Worm (Caenorhabditis elegans) whole organism, young adult: Measurements from ENCODE around the gene nmgp-1.

ENCODE experiments used
- B0035.1 ChIP-seq: sonication (generic microtip); optimal IDR thresholded peaks from 2 replicates; lab custom pipeline; 2016; ENCODE audit warnings: missing genetic modification characterization, mild to moderate bottlenecking, missing compliant biosample characterization, missing genotype, missing genetic modification reagents
- B0336.3 ChIP-seq: fragments of 200-800 bp; sonication (Bioruptor generic); IDR thresholded peaks from 2 replicates; pipeline ENCODE4 v1.3.6; 2022; ENCODE audit warnings: missing genetic modification characterization, missing compliant biosample characterization
- C17E4.6 ChIP-seq: fragments of 200-800 bp; sonication (Bioruptor generic); IDR thresholded peaks from 2 replicates; pipeline ENCODE4 v1.3.6; 2022; ENCODE audit warnings: missing genetic modification reagents, missing genetic modification characterization, missing compliant biosample characterization
- D2030.7 ChIP-seq: fragments of 200-800 bp; sonication (Bioruptor generic); IDR thresholded peaks from 2 replicates; pipeline ENCODE4 v1.3.6; 2022; ENCODE audit warnings: missing genetic modification reagents, missing genetic modification characterization, missing compliant biosample characterization
- F22D6.2 ChIP-seq: sonication (generic microtip); optimal IDR thresholded peaks from 2 replicates; lab custom pipeline; 2016; ENCODE audit warnings: mild to moderate bottlenecking, missing genetic modification characterization, missing compliant biosample characterization
- F23B12.7 ChIP-seq: sonication (generic microtip); optimal IDR thresholded peaks from 2 replicates; lab custom pipeline; 2017; ENCODE audit warnings: missing genetic modification characterization, mild to moderate bottlenecking, missing compliant biosample characterization, antibody characterized with exemption, moderate library complexity; ENCODE audit not compliant: insufficient read depth
- F33H1.4 ChIP-seq: fragments of 200-800 bp; sonication (Bioruptor generic); IDR thresholded peaks from 2 replicates; pipeline ENCODE4 v1.3.6; 2022; ENCODE audit warnings: missing genetic modification reagents, missing genetic modification characterization, missing compliant biosample characterization
- F52B5.7 ChIP-seq: sonication (generic microtip); optimal IDR thresholded peaks from 2 replicates; lab custom pipeline; 2016; ENCODE audit warnings: mild to moderate bottlenecking, missing genetic modification characterization, missing compliant biosample characterization
- F55B11.4 ChIP-seq: sonication (generic microtip); optimal IDR thresholded peaks from 2 replicates; lab custom pipeline; 2016; ENCODE audit warnings: missing compliant biosample characterization, missing genetic modification characterization, borderline replicate concordance; ENCODE audit not compliant: insufficient read depth
- K11D2.4 ChIP-seq: fragments of 200-800 bp; sonication (Bioruptor generic); IDR thresholded peaks from 2 replicates; pipeline ENCODE4 v1.3.6; 2022; ENCODE audit warnings: missing genetic modification reagents, missing genetic modification characterization, missing compliant biosample characterization
- T26A5.8 ChIP-seq: sonication (generic microtip); optimal IDR thresholded peaks from 2 replicates; lab custom pipeline; 2016; ENCODE audit warnings: missing genetic modification characterization, missing compliant biosample characterization
- Y56A3A.18 ChIP-seq: fragments of 200-800 bp; sonication (Bioruptor generic); IDR thresholded peaks from 2 replicates; pipeline ENCODE4 v1.3.6; 2022; ENCODE audit warnings: missing genetic modification reagents, missing genetic modification characterization, missing compliant biosample characterization
- Y79H2A.3 ChIP-seq: fragments of 200-800 bp; sonication (Bioruptor generic); conservative IDR thresholded peaks from 2 replicates; pipeline ENCODE4 v1.3.6; 2022; ENCODE audit warnings: missing genetic modification reagents, missing genetic modification characterization, missing compliant biosample characterization
- ZK185.1 ChIP-seq: sonication (generic microtip); optimal IDR thresholded peaks from 2 replicates; lab custom pipeline; 2016; ENCODE audit warnings: mild to moderate bottlenecking, missing genetic modification characterization, missing compliant biosample characterization; ENCODE audit not compliant: poor library complexity, severe bottlenecking
- akir-1 ChIP-seq: fragments of 200-800 bp; sonication (Bioruptor generic); optimal IDR thresholded peaks from 2 replicates; lab custom pipeline; 2018; ENCODE audit warnings: mild to moderate bottlenecking, missing genetic modification characterization, moderate library complexity, missing compliant biosample characterization
- aptf-2 ChIP-seq: fragments of 200-800 bp; sonication (Bioruptor generic); conservative IDR thresholded peaks from 2 replicates; pipeline ENCODE4 v1.3.6; 2022; ENCODE audit warnings: missing genetic modification reagents, missing genetic modification characterization, missing compliant biosample characterization
- aptf-3 ChIP-seq: fragments of 200-800 bp; sonication (Bioruptor generic); IDR thresholded peaks from 2 replicates; pipeline ENCODE4 v1.3.6; 2022; ENCODE audit warnings: missing genetic modification characterization, missing compliant biosample characterization
- attf-3 ChIP-seq: fragments of 200-800 bp; sonication (Bioruptor generic); conservative IDR thresholded peaks from 2 replicates; pipeline ENCODE4 v1.3.6; 2022; ENCODE audit warnings: missing genetic modification reagents, missing genetic modification characterization, missing compliant biosample characterization
- bed-1 ChIP-seq: fragments of 200-800 bp; sonication (Bioruptor generic); IDR thresholded peaks from 2 replicates; pipeline ENCODE4 v1.3.6; 2022; ENCODE audit warnings: missing genetic modification reagents, missing genetic modification characterization, missing compliant biosample characterization
- ccch-3 ChIP-seq: fragments of 200-800 bp; sonication (Bioruptor generic); optimal IDR thresholded peaks from 2 replicates; lab custom pipeline; 2018; ENCODE audit warnings: mild to moderate bottlenecking, missing genetic modification characterization, missing compliant biosample characterization
- cebp-1 ChIP-seq, 2 experiments: fragments of 200-800 bp in 1 of 2; sonication (Bioruptor generic) in 1 of 2; sonication (generic microtip) in 1 of 2; IDR thresholded peaks in 1 of 2; optimal IDR thresholded peaks in 1 of 2; 2 replicates each; pipeline versions ENCODE4 v1.3.6 to Lab custom; 2017 to 2022; ENCODE audit warnings: missing compliant biosample characterization in 2 of 2, missing genetic modification characterization in 2 of 2, mild to moderate bottlenecking in 1 of 2, missing genetic modification reagents in 1 of 2, moderate library complexity in 1 of 2
- cebp-2 ChIP-seq: fragments of 200-800 bp; sonication (Bioruptor generic); IDR thresholded peaks from 2 replicates; pipeline ENCODE4 v1.3.6; 2022; ENCODE audit warnings: missing genetic modification characterization, missing compliant biosample characterization
- egl-18 ChIP-seq: fragments of 200-800 bp; sonication (Bioruptor generic); IDR thresholded peaks from 2 replicates; pipeline ENCODE4 v1.3.6; 2022; ENCODE audit warnings: missing genetic modification reagents, missing genetic modification characterization, missing compliant biosample characterization
- egl-44 ChIP-seq: fragments of 200-800 bp; sonication (Bioruptor generic); IDR thresholded peaks from 2 replicates; pipeline ENCODE4 v1.3.6; 2022; ENCODE audit warnings: missing genetic modification reagents, missing genetic modification characterization, missing compliant biosample characterization
- fkh-3 ChIP-seq: sonication (generic microtip); optimal IDR thresholded peaks from 2 replicates; lab custom pipeline; 2016; ENCODE audit warnings: mild to moderate bottlenecking, missing genetic modification characterization, missing compliant biosample characterization
- hlh-12 ChIP-seq: sonication (generic microtip); optimal IDR thresholded peaks from 2 replicates; lab custom pipeline; 2016; ENCODE audit warnings: missing genetic modification characterization, missing compliant biosample characterization
- hmg-20 ChIP-seq: fragments of 200-800 bp; sonication (Bioruptor generic); IDR thresholded peaks from 2 replicates; pipeline ENCODE4 v1.3.6; 2022; ENCODE audit warnings: missing genetic modification reagents, missing genetic modification characterization, missing compliant biosample characterization
- lin-40 ChIP-seq: sonication (generic microtip); optimal IDR thresholded peaks from 2 replicates; lab custom pipeline; 2016; ENCODE audit warnings: missing genetic modification characterization, mild to moderate bottlenecking, missing compliant biosample characterization, missing genotype, missing genetic modification reagents
- lsl-1 ChIP-seq: fragments of 200-800 bp; sonication (Bioruptor generic); optimal IDR thresholded peaks from 2 replicates; lab custom pipeline; 2018; ENCODE audit warnings: mild to moderate bottlenecking, missing genetic modification characterization, moderate library complexity, missing compliant biosample characterization
- mes-4 ChIP-seq: sonication (generic microtip); optimal IDR thresholded peaks from 2 replicates; lab custom pipeline; 2016; ENCODE audit warnings: missing genotype, missing genetic modification characterization, missing compliant biosample characterization
- nfyb-1 ChIP-seq: fragments of 200-800 bp; sonication (Bioruptor generic); IDR thresholded peaks from 2 replicates; pipeline ENCODE4 v1.3.6; 2022; ENCODE audit warnings: missing genetic modification reagents, missing genetic modification characterization, missing compliant biosample characterization
- nhr-120 ChIP-seq: fragments of 200-800 bp; sonication (Bioruptor generic); IDR thresholded peaks from 2 replicates; pipeline ENCODE4 v1.3.6; 2022; ENCODE audit warnings: missing genetic modification characterization, missing compliant biosample characterization
- nhr-179 ChIP-seq: sonication (generic microtip); optimal IDR thresholded peaks from 2 replicates; lab custom pipeline; 2016; ENCODE audit warnings: mild to moderate bottlenecking, missing genetic modification characterization, missing compliant biosample characterization
- rcor-1 ChIP-seq: fragments of 200-800 bp; sonication (Bioruptor generic); IDR thresholded peaks from 2 replicates; pipeline ENCODE4 v1.3.6; 2022; ENCODE audit warnings: missing genetic modification reagents, missing genetic modification characterization, missing compliant biosample characterization
- rpc-1 ChIP-seq, 2 experiments: fragments of 150-350 bp in 1 of 2; sonication (generic microtip) in 1 of 2; optimal IDR thresholded peaks; 2 replicates each; lab custom pipeline; 2014 to 2018; ENCODE audit warnings: missing biosample characterization in 1 of 2, missing genetic modification characterization in 1 of 2, missing genetic modification reagents in 1 of 2, missing genotype in 1 of 2
- sdz-38 ChIP-seq: sonication (generic microtip); optimal IDR thresholded peaks from 2 replicates; lab custom pipeline; 2016; ENCODE audit warnings: missing genotype, missing genetic modification characterization, missing compliant biosample characterization
- sea-2 ChIP-seq: fragments of 200-800 bp; sonication (Bioruptor generic); IDR thresholded peaks from 2 replicates; pipeline ENCODE4 v1.3.6; 2022; ENCODE audit warnings: missing genetic modification characterization, missing compliant biosample characterization
- snpc-1.1 ChIP-seq: sonication (generic microtip); optimal IDR thresholded peaks from 2 replicates; lab custom pipeline; 2017; ENCODE audit warnings: missing genetic modification characterization, mild to moderate bottlenecking, missing compliant biosample characterization, antibody characterized with exemption, moderate library complexity, missing genotype, missing genetic modification reagents; ENCODE audit not compliant: insufficient read depth
- snpc-1.3 ChIP-seq: sonication (generic microtip); optimal IDR thresholded peaks from 2 replicates; lab custom pipeline; 2017; ENCODE audit warnings: missing genetic modification characterization, mild to moderate bottlenecking, missing compliant biosample characterization, antibody characterized with exemption, moderate library complexity, missing genotype, missing genetic modification reagents; ENCODE audit not compliant: insufficient read depth
- snpc-3.4 ChIP-seq: sonication (generic microtip); optimal IDR thresholded peaks from 2 replicates; lab custom pipeline; 2017; ENCODE audit warnings: missing genetic modification characterization, mild to moderate bottlenecking, missing compliant biosample characterization, antibody characterized with exemption, moderate library complexity, missing genotype, missing genetic modification reagents
- somi-1 ChIP-seq: fragments of 200-800 bp; sonication (Bioruptor generic); optimal IDR thresholded peaks from 2 replicates; lab custom pipeline; 2018; ENCODE audit warnings: mild to moderate bottlenecking, missing genetic modification characterization, missing compliant biosample characterization
- tbp1 ChIP-seq: fragments of 200-800 bp; sonication (Bioruptor generic); optimal IDR thresholded peaks from 2 replicates; lab custom pipeline; 2018; ENCODE audit warnings: mild to moderate bottlenecking, missing genetic modification characterization, missing compliant biosample characterization
- tbx-9 ChIP-seq: sonication (generic microtip); optimal IDR thresholded peaks from 2 replicates; lab custom pipeline; 2016; ENCODE audit warnings: borderline replicate concordance, missing genetic modification characterization, inconsistent platforms, missing compliant biosample characterization
- tlf-1 ChIP-seq: fragments of 200-800 bp; sonication (Bioruptor generic); optimal IDR thresholded peaks from 2 replicates; lab custom pipeline; 2018; ENCODE audit warnings: mild to moderate bottlenecking, missing genetic modification characterization, missing compliant biosample characterization
- unc-130 ChIP-seq: sonication (generic microtip); optimal IDR thresholded peaks from 2 replicates; lab custom pipeline; 2016; ENCODE audit warnings: missing genetic modification reagents, missing genetic modification characterization, missing compliant biosample characterization
- zfh-2 ChIP-seq: fragments of 200-800 bp; sonication (Bioruptor generic); conservative IDR thresholded peaks from 2 replicates; pipeline ENCODE4 v1.3.6; 2022; ENCODE audit warnings: missing genetic modification reagents, missing genetic modification characterization, missing compliant biosample characterization
- zim-3 ChIP-seq: sonication (generic microtip); optimal IDR thresholded peaks from 2 replicates; lab custom pipeline; 2017; ENCODE audit warnings: mild to moderate bottlenecking, missing genetic modification characterization, moderate library complexity, missing compliant biosample characterization

Gene nmgp-1

ce11 chrII:6248503-6248902 is 12.2 kb upstream of the nmgp-1 start (continued):
- no peak for TF ChIP-seq bed-1 (GFP tag; lab: Robert Waterston, UW)
- no peak for TF ChIP-seq tbx-9 (tag; lab: Kevin White, UChicago)
- no peak; the same call in 1 of the 2 replicates for TF ChIP-seq egl-44 (GFP tag; lab: Robert Waterston, UW)
- peak; percentile 46 for TF ChIP-seq F33H1.4 (GFP tag; lab: Robert Waterston, UW)
- TF ChIP-seq egl-18, result no peak
- TF ChIP-seq attf-3 (GFP tag; lab: Robert Waterston, UW), result no peak
- no peak for TF ChIP-seq ccch-3 (GFP tag; lab: Kevin White, UChicago)
- TF ChIP-seq unc-130 (GFP tag; lab: Kevin White, UChicago), result peak; percentile 1
- peak; percentile 56 for TF ChIP-seq snpc-3.4
- TF ChIP-seq Y79H2A.3 (GFP tag; lab: Robert Waterston, UW), result no peak
- no peak for TF ChIP-seq hmg-20 (GFP tag; lab: Robert Waterston, UW)
- no peak for TF ChIP-seq F22D6.2 (tag; lab: Kevin White, UChicago)
- no peak for TF ChIP-seq sea-2
- TF ChIP-seq rcor-1, result peak; percentile 51; the same call in 1 of the 2 replicates
- no peak for TF ChIP-seq somi-1 (GFP tag; lab: Kevin White, UChicago)
- no peak for TF ChIP-seq F55B11.4 (tag; lab: Kevin White, UChicago)
- peak; percentile 1 for TF ChIP-seq tlf-1 (GFP tag; lab: Kevin White, UChicago)
- TF ChIP-seq aptf-3 (GFP tag; lab: Robert Waterston, UW), result no peak
- 0 out of 2 replicates have a peak, but pooled peaks have one; percentile 11 for TF ChIP-seq cebp-1 (GFP tag; IDR thresholded peaks at IDR 0.05; lab: Robert Waterston, UW)
- TF ChIP-seq cebp-1 (tag; optimal IDR thresholded peaks at IDR 0.05; lab: Kevin White, UChicago), result peak; percentile 62
- TF ChIP-seq F52B5.7 (tag; lab: Kevin White, UChicago), result peak; percentile 17
- TF ChIP-seq T26A5.8 (tag; lab: Kevin White, UChicago), result no peak
- no peak for TF ChIP-seq akir-1 (GFP tag; lab: Kevin White, UChicago)
- TF ChIP-seq snpc-1.1 (tag; lab: Kevin White, UChicago), result no peak
- no peak for TF ChIP-seq lin-40 (tag; lab: Kevin White, UChicago)
- TF ChIP-seq B0035.1 (tag; lab: Kevin White, UChicago), result no peak
- peak; percentile 63 for TF ChIP-seq nfyb-1 (GFP tag; lab: Robert Waterston, UW)
- no peak for TF ChIP-seq nhr-120 (GFP tag; lab: Robert Waterston, UW)
- TF ChIP-seq aptf-2, result no peak
- peak; percentile 76 for TF ChIP-seq ZK185.1 (tag; lab: Kevin White, UChicago)
- TF ChIP-seq B0336.3 (GFP tag; lab: Robert Waterston, UW), result 0 out of 2 replicates have a peak, but pooled peaks have one; percentile 13
- TF ChIP-seq C17E4.6 (GFP tag; lab: Robert Waterston, UW), result no peak
- no peak for TF ChIP-seq snpc-1.3 (tag; lab: Kevin White, UChicago)
- no peak for TF ChIP-seq K11D2.4 (GFP tag; lab: Robert Waterston, UW)
- TF ChIP-seq hlh-12 (tag; lab: Kevin White, UChicago), result no peak
- TF ChIP-seq sdz-38 (tag; lab: Kevin White, UChicago), result no peak
- TF ChIP-seq D2030.7, result peak; percentile 41; the same call in 1 of the 2 replicates
- no peak for TF ChIP-seq zim-3
- TF ChIP-seq rpc-1 (optimal IDR thresholded peaks at IDR 0.05; lab: Kevin White, UChicago), result peak; percentile 70
- peak; percentile 77 for TF ChIP-seq rpc-1 (tag; optimal IDR thresholded peaks at IDR 0.05; lab: Kevin White, UChicago)
- no peak for TF ChIP-seq zfh-2 (GFP tag; lab: Robert Waterston, UW)
- TF ChIP-seq lsl-1 (GFP tag; lab: Kevin White, UChicago), result peak; percentile 43
- peak; percentile 69 for TF ChIP-seq mes-4
- TF ChIP-seq cebp-2, result 0 out of 2 replicates have a peak, but pooled peaks have one; percentile 41
- peak; percentile 63 for TF ChIP-seq fkh-3 (tag; lab: Kevin White, UChicago)
- TF ChIP-seq Y56A3A.18 (GFP tag; lab: Robert Waterston, UW), result no peak
- TF ChIP-seq F23B12.7, result peak; percentile 95
- TF ChIP-seq tbp1, result peak; percentile 92
- no peak for TF ChIP-seq nhr-179 (tag; lab: Kevin White, UChicago)
